Worm (Caenorhabditis elegans): Measurements from ENCODE around the gene sma-4.

sma-4 gene

ce11 chrIII:5842920-5843319 is 26.9 kb downstream of the sma-4 start (continued):
- TF ChIP-seq lin-29 (GFP tag; IDR thresholded peaks at IDR 0.05) (no peak), ceh-82 (tag; optimal IDR thresholded peaks at IDR 0.05) (no peak), mep-1 (tag; optimal IDR thresholded peaks at IDR 0.05) (peak; percentile 23), snpc-1.2 (GFP tag; IDR thresholded peaks at IDR 0.05) (no peak), nhr-77 (tag; optimal IDR thresholded peaks at IDR 0.05) (no peak), R02D3.7 (tag; optimal IDR thresholded peaks at IDR 0.05) (no peak), lim-7 (GFP tag; IDR thresholded peaks at IDR 0.05) (no peak), hlh-11 (tag; optimal IDR thresholded peaks at IDR 0.05) (peak; percentile 20), fkh-10 (GFP tag; optimal IDR thresholded peaks at IDR 0.05) (peak; percentile 29), dmd-8 (GFP tag; IDR thresholded peaks at IDR 0.05) (no peak), unc-62 (GFP tag; optimal IDR thresholded peaks at IDR 0.05 in 1 of 2) (no peak), unc-62 (tag; optimal IDR thresholded peaks at IDR 0.05) (no peak), nhr-10 (tag; optimal IDR thresholded peaks at IDR 0.05) (no peak), pha-4 (GFP tag; IDR thresholded peaks at IDR 0.05) (no peak), pha-4 (tag; optimal IDR thresholded peaks at IDR 0.05) (peak; percentile 16), hif-1 (tag; optimal IDR thresholded peaks at IDR 0.05) (no peak), mdl-1 (tag; optimal IDR thresholded peaks at IDR 0.05) (no peak), F10B5.3 (tag; optimal IDR thresholded peaks at IDR 0.05) (no peak)

ce11 chrIII:5843662-5844061 is 27.6 kb downstream of the sma-4 start:
- TF ChIP-seq nhr-102 (tag; optimal IDR thresholded peaks at IDR 0.05): no peak
- no peak for TF ChIP-seq duxl-1 (tag; optimal IDR thresholded peaks at IDR 0.05; ENCODE audit: poor library complexity)
- TF ChIP-seq T26A8.4 (GFP tag; IDR thresholded peaks at IDR 0.05): no peak
- TF ChIP-seq saeg-2 (GFP tag; IDR thresholded peaks at IDR 0.05): no peak
- TF ChIP-seq hmg-1.1 (GFP tag; IDR thresholded peaks at IDR 0.05): 0 out of 2 replicates have a peak, but pooled peaks have one; percentile 21
- TF ChIP-seq daf-16 (GFP tag; optimal IDR thresholded peaks at IDR 0.05): no peak
- no peak for TF ChIP-seq daf-16 (tag; optimal IDR thresholded peaks at IDR 0.05)
- TF ChIP-seq tag-97 (GFP tag; IDR thresholded peaks at IDR 0.05): no peak
- TF ChIP-seq unc-62 (GFP tag; optimal IDR thresholded peaks at IDR 0.05 in 1 of 2): peak in 1 of 2 experiments; percentile 39
- no peak for TF ChIP-seq unc-62 (tag; optimal IDR thresholded peaks at IDR 0.05)
- no peak for TF ChIP-seq tra-1 (GFP tag; IDR thresholded peaks at IDR 0.05)
- no peak for TF ChIP-seq nhr-10 (tag; optimal IDR thresholded peaks at IDR 0.05)

ce11 chrIII:5845483-5845882 is 29.5 kb downstream of the sma-4 start:
- TF ChIP-seq ces-1 (GFP tag; optimal IDR thresholded peaks at IDR 0.05) (peak; percentile 39), ctbp-1 (GFP tag; IDR thresholded peaks at IDR 0.05) (peak; percentile 74), spr-3 (GFP tag; optimal IDR thresholded peaks at IDR 0.05) (no peak), ceh-20 (GFP tag; IDR thresholded peaks at IDR 0.05) (peak; percentile 71; the same call in 1 of the 2 replicates), dve-1 (tag; optimal IDR thresholded peaks at IDR 0.05; ENCODE audit: insufficient read depth) (peak; percentile 11), mes-2 (tag; optimal IDR thresholded peaks at IDR 0.05; ENCODE audit: poor library complexity, severe bottlenecking) (peak; percentile 30), F49E8.2 (tag; optimal IDR thresholded peaks at IDR 0.05; ENCODE audit: borderline replicate concordance) (no peak), hmg-1.1 (GFP tag; IDR thresholded peaks at IDR 0.05) (peak; percentile 76), hlh-30 (tag; optimal IDR thresholded peaks at IDR 0.05; ENCODE audit: insufficient read depth) (peak; percentile 69), mxl-3 (GFP tag; optimal IDR thresholded peaks at IDR 0.05) (peak; percentile 42), fkh-10 (GFP tag; optimal IDR thresholded peaks at IDR 0.05) (peak; percentile 65), Y5F2A.4 (GFP tag; optimal IDR thresholded peaks at IDR 0.05) (no peak), cey-2 (tag; optimal IDR thresholded peaks at IDR 0.05; ENCODE audit: borderline replicate concordance, insufficient read depth) (no peak), F37D6.2 (tag; optimal IDR thresholded peaks at IDR 0.05) (peak; percentile 65), mep-1 (tag; optimal IDR thresholded peaks at IDR 0.05) (peak; percentile 70), dpl-1 (GFP tag; optimal IDR thresholded peaks at IDR 0.05) (peak; percentile 27), rbr-2 (tag; optimal IDR thresholded peaks at IDR 0.05) (peak; percentile 86), zip-2 (tag; optimal IDR thresholded peaks at IDR 0.05) (no peak), hif-1 (tag; optimal IDR thresholded peaks at IDR 0.05) (peak in 1 of 2 experiments; percentile 45), lsy-2 (tag; optimal IDR thresholded peaks at IDR 0.05) (peak; percentile 22 to 70), mdl-1 (tag; optimal IDR thresholded peaks at IDR 0.05) (peak; percentile 60 to 93), hlh-11 (tag; optimal IDR thresholded peaks at IDR 0.05) (peak; percentile 43), aha-1 (tag) (peak; percentile 88), Y105C5A.15 (GFP tag; IDR thresholded peaks at IDR 0.05) (no peak), unc-62 (GFP tag; optimal IDR thresholded peaks at IDR 0.05 in 1 of 2) (peak in 1 of 2 experiments; percentile 91), unc-62 (tag; optimal IDR thresholded peaks at IDR 0.05) (no peak), nhr-11 (tag; optimal IDR thresholded peaks at IDR 0.05) (peak; percentile 5)
